Worm (Caenorhabditis elegans) whole organism, L4/young adult: ENCODE results near the gene ZK616.3.

ENCODE experiments used
- W03F9.2 ChIP-seq: fragments of 150-350 bp; optimal IDR thresholded peaks from 2 replicates; lab custom pipeline; 2014; ENCODE audit warnings: missing biosample characterization, missing genetic modification characterization
- dao-5 ChIP-seq: sonication (generic microtip); optimal IDR thresholded peaks from 2 replicates; lab custom pipeline; 2016; ENCODE audit warnings: missing genotype, missing genetic modification characterization, moderate library complexity, missing compliant biosample characterization
- him-1 ChIP-seq: sonication (generic microtip); optimal IDR thresholded peaks from 2 replicates; lab custom pipeline; 2016; ENCODE audit warnings: missing genotype, missing genetic modification reagents, missing genetic modification characterization, missing compliant biosample characterization

DNA sequence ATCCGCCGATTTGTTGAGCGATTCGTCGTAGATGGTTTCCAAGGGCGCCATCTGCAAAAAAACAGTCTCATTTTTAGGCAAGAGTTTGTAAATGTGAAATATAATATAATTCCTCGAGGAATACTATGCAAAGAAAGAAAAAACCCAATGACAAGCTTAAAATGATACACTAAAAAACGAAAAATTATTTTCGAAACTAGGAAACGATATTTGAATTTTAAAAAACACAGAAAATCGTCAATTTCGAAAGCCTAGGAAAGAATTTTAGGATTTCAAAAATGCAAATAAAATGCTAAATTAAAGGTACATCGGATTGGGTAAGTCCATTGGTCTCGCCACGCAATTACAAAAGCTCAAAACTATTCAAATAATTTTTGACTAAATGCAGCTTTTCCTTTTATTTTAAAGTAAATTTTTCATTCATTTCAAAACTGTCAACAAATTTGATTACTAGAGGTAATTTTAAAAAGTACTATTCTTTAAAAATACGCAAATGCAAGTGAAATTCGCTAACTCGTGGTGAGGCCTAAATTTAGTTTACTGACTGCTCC lies 5.3 kb upstream of the ZK616.3 start, which contains the start of the genes htp-1 and ZK616.5:
- no peak for TF ChIP-seq him-1
- TF ChIP-seq dao-5 (tag; lab: Kevin White, UChicago): no peak
- TF ChIP-seq W03F9.2 (tag; lab: Kevin White, UChicago): no peak
